Fruit fly (Drosophila melanogaster) whole organism, prepupa: ENCODE results near the gene PGAP2.

ENCODE experiments used
- Blimp-1 ChIP-seq: fragments of 200-800 bp; sonication (Bioruptor generic); optimal IDR thresholded peaks from 3 replicates; lab custom pipeline; 2017; ENCODE audit warnings: missing biosample characterization, missing genetic modification characterization, mild to moderate bottlenecking, moderate library complexity, missing genetic modification reagents
- CG10631 ChIP-seq: fragments of 200-800 bp; sonication (Bioruptor generic); optimal IDR thresholded peaks from 2 replicates; lab custom pipeline; 2016; ENCODE audit warnings: missing biosample characterization, missing genetic modification characterization
- CG10669 ChIP-seq: fragments of 200-800 bp; sonication (Bioruptor generic); optimal IDR thresholded peaks from 3 replicates; lab custom pipeline; 2018; ENCODE audit warnings: missing biosample characterization, mild to moderate bottlenecking, missing genetic modification characterization, moderate library complexity
- CG11294 ChIP-seq: fragments of 200-800 bp; sonication (Bioruptor generic); IDR thresholded peaks from 2 replicates; pipeline ENCODE4 v1.3.6; 2022; ENCODE audit warnings: missing biosample characterization, missing genetic modification characterization
- CG15336 ChIP-seq: fragments of 200-800 bp; sonication (Bioruptor generic); IDR thresholded peaks from 2 replicates; pipeline ENCODE4 v1.3.6; 2022; ENCODE audit warnings: missing biosample characterization, missing genetic modification characterization
- CG1621 ChIP-seq: fragments of 200-800 bp; sonication (Bioruptor generic); optimal IDR thresholded peaks from 3 replicates; lab custom pipeline; 2018; ENCODE audit warnings: missing biosample characterization, mild to moderate bottlenecking, missing genetic modification characterization
- CG16779 ChIP-seq: fragments of 200-800 bp; sonication (Bioruptor generic); optimal IDR thresholded peaks from 3 replicates; lab custom pipeline; 2017; ENCODE audit warnings: missing biosample characterization, mild to moderate bottlenecking, missing genetic modification characterization
- CG3032 ChIP-seq: fragments of 200-800 bp; optimal IDR thresholded peaks from 2 replicates; lab custom pipeline; 2019; ENCODE audit warnings: missing biosample characterization, mild to moderate bottlenecking, missing genetic modification characterization, moderate library complexity
- CG32006 ChIP-seq: fragments of 200-800 bp; sonication (Bioruptor generic); optimal IDR thresholded peaks from 3 replicates; lab custom pipeline; 2017; ENCODE audit warnings: missing biosample characterization, mild to moderate bottlenecking, missing genetic modification characterization
- CG34406 ChIP-seq: fragments of 200-800 bp; sonication (Bioruptor generic); optimal IDR thresholded peaks from 3 replicates; lab custom pipeline; 2016; ENCODE audit warnings: missing biosample characterization, missing genetic modification characterization
- CG3919 ChIP-seq: fragments of 200-800 bp; sonication (Bioruptor generic); optimal IDR thresholded peaks from 3 replicates; lab custom pipeline; 2016; ENCODE audit warnings: missing biosample characterization, missing genetic modification characterization
- CG4318 ChIP-seq: fragments of 200-800 bp; sonication (Bioruptor generic); optimal IDR thresholded peaks from 3 replicates; lab custom pipeline; 2017; ENCODE audit warnings: missing biosample characterization, mild to moderate bottlenecking, missing genetic modification characterization
- CG6163 ChIP-seq: fragments of 200-800 bp; sonication (Bioruptor generic); IDR thresholded peaks from 3 replicates; pipeline ENCODE4 v1.3.6; 2022; ENCODE audit warnings: missing biosample characterization, missing genetic modification characterization
- CG6792 ChIP-seq: fragments of 200-800 bp; sonication (Bioruptor generic); optimal IDR thresholded peaks from 3 replicates; lab custom pipeline; 2016; ENCODE audit warnings: missing biosample characterization, missing genetic modification characterization
- CG6808 ChIP-seq: fragments of 200-800 bp; sonication (Bioruptor generic); optimal IDR thresholded peaks from 3 replicates; lab custom pipeline; 2017; ENCODE audit warnings: missing biosample characterization, missing genetic modification characterization, mild to moderate bottlenecking, moderate library complexity, missing genetic modification reagents
- CG7368 ChIP-seq: fragments of 200-800 bp; sonication (Bioruptor generic); optimal IDR thresholded peaks from 3 replicates; lab custom pipeline; 2016; ENCODE audit warnings: missing biosample characterization, missing genetic modification characterization
- CG8119 ChIP-seq: fragments of 200-800 bp; sonication (Bioruptor generic); IDR thresholded peaks from 3 replicates; pipeline ENCODE4 v1.3.6; 2022; ENCODE audit warnings: missing biosample characterization, missing genetic modification characterization
- CG8319 ChIP-seq: fragments of 200-800 bp; sonication (Bioruptor generic); optimal IDR thresholded peaks from 3 replicates; lab custom pipeline; 2016; ENCODE audit warnings: missing biosample characterization, missing genetic modification characterization
- CG8632 ChIP-seq: fragments of 200-800 bp; sonication (Bioruptor generic); optimal IDR thresholded peaks from 3 replicates; lab custom pipeline; 2016; ENCODE audit warnings: missing biosample characterization, missing genetic modification characterization
- CG9139 ChIP-seq: fragments of 200-800 bp; sonication (Bioruptor generic); optimal IDR thresholded peaks from 3 replicates; lab custom pipeline; 2017; ENCODE audit warnings: missing biosample characterization, mild to moderate bottlenecking, missing genetic modification characterization
- Eip75B ChIP-seq: fragments of 200-800 bp; sonication (Bioruptor generic); optimal IDR thresholded peaks from 3 replicates; lab custom pipeline; 2016; ENCODE audit warnings: missing biosample characterization, missing genetic modification characterization
- Ets21C ChIP-seq: fragments of 200-800 bp; sonication (Bioruptor generic); optimal IDR thresholded peaks from 3 replicates; lab custom pipeline; 2016; ENCODE audit warnings: missing biosample characterization, missing genetic modification characterization
- Ets96B ChIP-seq: fragments of 200-800 bp; optimal IDR thresholded peaks from 2 replicates; lab custom pipeline; 2019; ENCODE audit warnings: missing biosample characterization, mild to moderate bottlenecking, missing genetic modification characterization, moderate library complexity
- Gug ChIP-seq: fragments of 200-800 bp; sonication (Bioruptor generic); IDR thresholded peaks from 2 replicates; pipeline ENCODE4 v1.3.6; 2022; ENCODE audit warnings: missing biosample characterization, missing genetic modification characterization
- Hr38 ChIP-seq: sonication (Bioruptor generic); optimal IDR thresholded peaks from 2 replicates; lab custom pipeline; 2016; ENCODE audit warnings: missing biosample characterization, missing genetic modification characterization
- Hr39 ChIP-seq: fragments of 200-800 bp; sonication (Bioruptor generic); optimal IDR thresholded peaks from 2 replicates; lab custom pipeline; 2016; ENCODE audit warnings: missing biosample characterization, missing genetic modification characterization
- Met ChIP-seq: fragments of 200-800 bp; sonication (Bioruptor generic); optimal IDR thresholded peaks from 3 replicates; lab custom pipeline; 2016; ENCODE audit warnings: missing biosample characterization, missing genetic modification characterization
- OdsH ChIP-seq: fragments of 200-800 bp; sonication (Bioruptor generic); optimal IDR thresholded peaks from 3 replicates; lab custom pipeline; 2016; ENCODE audit warnings: missing biosample characterization, missing genetic modification characterization
- Sox14 ChIP-seq: fragments of 200-800 bp; sonication (Bioruptor generic); optimal IDR thresholded peaks from 3 replicates; lab custom pipeline; 2016; ENCODE audit warnings: missing biosample characterization, missing genetic modification characterization
- Sox15 ChIP-seq: fragments of 200-800 bp; sonication (Bioruptor generic); optimal IDR thresholded peaks from 3 replicates; lab custom pipeline; 2016; ENCODE audit warnings: missing biosample characterization, missing genetic modification characterization
- achi ChIP-seq: fragments of 200-800 bp; sonication (Bioruptor generic); optimal IDR thresholded peaks from 3 replicates; lab custom pipeline; 2016; ENCODE audit warnings: missing biosample characterization, missing genetic modification characterization
- acj6 ChIP-seq: fragments of 200-800 bp; sonication (Bioruptor generic); optimal IDR thresholded peaks from 3 replicates; lab custom pipeline; 2016; ENCODE audit warnings: missing biosample characterization, missing genetic modification characterization
- cyc ChIP-seq: fragments of 200-800 bp; sonication (Bioruptor generic); optimal IDR thresholded peaks from 3 replicates; lab custom pipeline; 2016; ENCODE audit warnings: missing biosample characterization, missing genetic modification characterization
- dac ChIP-seq: fragments of 200-800 bp; sonication (Bioruptor generic); optimal IDR thresholded peaks from 2 replicates; lab custom pipeline; 2017; ENCODE audit warnings: missing biosample characterization, mild to moderate bottlenecking, missing genetic modification characterization
- dsx ChIP-seq: fragments of 200-800 bp; optimal IDR thresholded peaks from 3 replicates; lab custom pipeline; 2019; ENCODE audit warnings: missing biosample characterization, mild to moderate bottlenecking, missing genetic modification characterization, moderate library complexity; ENCODE audit not compliant: poor library complexity, severe bottlenecking
- eg ChIP-seq: fragments of 200-800 bp; sonication (Bioruptor generic); IDR thresholded peaks from 3 replicates; pipeline ENCODE4 v1.3.6; 2022; ENCODE audit warnings: missing biosample characterization, missing genetic modification characterization
- esn ChIP-seq: fragments of 200-800 bp; sonication (Bioruptor generic); optimal IDR thresholded peaks from 2 replicates; lab custom pipeline; 2016; ENCODE audit warnings: missing biosample characterization, mild to moderate bottlenecking, missing genetic modification characterization, moderate library complexity
- fkh ChIP-seq: fragments of 200-800 bp; sonication (Bioruptor generic); optimal IDR thresholded peaks from 3 replicates; lab custom pipeline; 2017; ENCODE audit warnings: missing biosample characterization, mild to moderate bottlenecking, missing genetic modification characterization, moderate library complexity
- lz ChIP-seq: fragments of 200-800 bp; sonication (Bioruptor generic); optimal IDR thresholded peaks from 3 replicates; lab custom pipeline; 2016; ENCODE audit warnings: missing biosample characterization, missing genetic modification characterization
- net ChIP-seq: fragments of 200-800 bp; sonication (Bioruptor generic); optimal IDR thresholded peaks from 3 replicates; lab custom pipeline; 2016; ENCODE audit warnings: missing biosample characterization, missing genetic modification characterization
- pdm3 ChIP-seq: fragments of 200-800 bp; sonication (Bioruptor generic); optimal IDR thresholded peaks from 3 replicates; lab custom pipeline; 2016; ENCODE audit warnings: missing biosample characterization, missing genetic modification characterization
- salr ChIP-seq, 2 experiments: fragments of 200-800 bp; sonication (Bioruptor generic); optimal IDR thresholded peaks; 3 replicates each; lab custom pipeline; 2016 to 2018; ENCODE audit warnings: missing biosample characterization in 2 of 2, missing genetic modification characterization in 2 of 2, mild to moderate bottlenecking in 1 of 2
- ss ChIP-seq, 2 experiments: fragments of 200-800 bp; sonication (Bioruptor generic); optimal IDR thresholded peaks; 2 replicates in 1 of 2; 3 replicates in 1 of 2; lab custom pipeline; 2017 to 2018; ENCODE audit warnings: mild to moderate bottlenecking in 2 of 2, missing biosample characterization in 2 of 2, missing genetic modification characterization in 2 of 2, moderate library complexity in 1 of 2
- vri ChIP-seq: fragments of 200-800 bp; sonication (Bioruptor generic); optimal IDR thresholded peaks from 3 replicates; lab custom pipeline; 2016; ENCODE audit warnings: missing biosample characterization, mild to moderate bottlenecking, missing genetic modification characterization

PGAP2 gene

DNA sequence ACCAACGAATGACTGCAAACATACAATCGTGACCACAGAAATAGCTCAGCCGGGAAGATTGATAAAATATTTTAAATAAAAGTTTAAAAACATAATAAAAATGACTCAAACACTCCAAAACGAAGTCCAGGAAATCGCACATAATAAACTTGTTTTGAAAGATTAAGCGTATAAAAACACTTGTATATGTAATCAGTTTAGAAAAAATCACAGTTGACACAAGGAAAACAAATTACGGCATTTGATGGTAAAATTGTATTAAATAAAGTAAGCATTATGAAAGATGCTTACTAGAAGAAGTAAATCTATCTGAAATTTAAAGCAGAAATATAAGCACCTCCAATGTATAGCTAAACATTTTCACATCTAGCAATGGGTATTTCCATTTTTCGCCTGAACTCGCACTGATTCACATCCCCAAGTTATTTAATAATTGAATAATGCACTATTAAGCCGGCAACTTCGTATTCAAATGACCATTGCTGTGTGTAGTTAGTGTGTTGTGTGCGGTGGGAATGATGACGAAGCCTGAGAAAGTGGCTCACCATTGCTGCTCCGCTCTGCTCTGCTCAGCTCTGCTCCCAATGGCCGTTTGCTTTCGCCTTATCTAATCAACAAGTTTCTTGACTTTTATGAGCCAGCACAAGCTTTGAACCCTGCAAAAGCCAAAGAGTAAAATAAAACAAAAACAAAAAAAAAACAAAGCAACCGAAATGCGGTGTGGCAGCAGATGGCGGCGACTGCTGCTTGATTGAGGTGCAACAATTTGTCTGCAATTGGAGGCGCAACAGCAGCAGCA lies 28.1 kb upstream of the PGAP2 start (continued):
- TF ChIP-seq CG8632 (GFP tag; lab: Kevin White, UChicago) (peak; percentile 57), OdsH (GFP tag; lab: Kevin White, UChicago) (peak; percentile 68), net (peak; percentile 59), Sox14 (peak; percentile 27), CG15336 (GFP tag; lab: Robert Waterston, UW) (peak; percentile 67), acj6 (GFP tag; lab: Kevin White, UChicago) (peak; percentile 69), salr (GFP tag; optimal IDR thresholded peaks at IDR 0.05; lab: Kevin White, UChicago) (peak in 1 of 2 experiments; percentile 81), CG4318 (peak; percentile 69), CG6808 (GFP tag; lab: Kevin White, UChicago) (peak; percentile 52), pdm3 (peak; percentile 60), Hr38 (no peak), achi (GFP tag; lab: Kevin White, UChicago) (peak; percentile 67), CG11294 (GFP tag; lab: Robert Waterston, UW) (no peak)

dm6 chr2L:846167-846868 lies 27.0 kb upstream of the PGAP2 start:
- peak; percentile 66 for TF ChIP-seq esn (GFP tag; lab: Kevin White, UChicago)
- TF ChIP-seq vri (GFP tag; lab: Kevin White, UChicago), result peak; percentile 58
- peak; percentile 68; the same call in 2 of the 3 replicates for TF ChIP-seq CG8119
- TF ChIP-seq Ets21C (GFP tag; lab: Kevin White, UChicago), result peak; percentile 49
- peak; percentile 30 for TF ChIP-seq Eip75B
- TF ChIP-seq CG16779 (tag; lab: Kevin White, UChicago), result peak; percentile 48
- peak; percentile 85 for TF ChIP-seq CG15336 (GFP tag; lab: Robert Waterston, UW)
- peak; percentile 28 for TF ChIP-seq CG8319 (GFP tag; lab: Kevin White, UChicago)
- no peak for TF ChIP-seq CG9139 (GFP tag; lab: Kevin White, UChicago)
- peak; percentile 72 for TF ChIP-seq pdm3
- peak; percentile 69 for TF ChIP-seq CG3919 (GFP tag; lab: Kevin White, UChicago)
- peak; percentile 67 for TF ChIP-seq OdsH (GFP tag; lab: Kevin White, UChicago)
- TF ChIP-seq Met (GFP tag; lab: Kevin White, UChicago), result peak; percentile 76
- TF ChIP-seq Sox15 (GFP tag; lab: Kevin White, UChicago), result peak; percentile 21
- TF ChIP-seq CG10669 (GFP tag; lab: Kevin White, UChicago), result peak; percentile 24
- TF ChIP-seq achi (GFP tag; lab: Kevin White, UChicago), result peak; percentile 64
- peak; percentile 73 for TF ChIP-seq eg (GFP tag; lab: Robert Waterston, UW)
- peak; percentile 51 for TF ChIP-seq CG7368 (GFP tag; lab: Kevin White, UChicago)
- no peak for TF ChIP-seq Hr38
- TF ChIP-seq acj6 (GFP tag; lab: Kevin White, UChicago), result peak; percentile 73
- TF ChIP-seq CG10631, result peak; percentile 32
- TF ChIP-seq CG1621 (tag; lab: Kevin White, UChicago), result peak; percentile 14
- TF ChIP-seq dac (GFP tag; lab: Kevin White, UChicago), result peak; percentile 70
- peak; percentile 61 for TF ChIP-seq cyc (GFP tag; lab: Kevin White, UChicago)
- TF ChIP-seq CG8632 (GFP tag; lab: Kevin White, UChicago), result peak; percentile 13
- TF ChIP-seq Sox14, result peak; percentile 24
- peak; percentile 66 for TF ChIP-seq Hr39 (GFP tag; lab: Kevin White, UChicago)
- no peak for TF ChIP-seq Ets96B (tag; lab: Kevin White, UChicago)
- TF ChIP-seq Gug (GFP tag; lab: Robert Waterston, UW), result peak; percentile 67
- TF ChIP-seq salr (GFP tag; optimal IDR thresholded peaks at IDR 0.05; lab: Kevin White, UChicago), result peak in 1 of 2 experiments; percentile 22
- TF ChIP-seq CG3032, result peak; percentile 17
- TF ChIP-seq CG34406, result peak; percentile 56
- TF ChIP-seq net, result peak; percentile 61
- peak; percentile 47 for TF ChIP-seq CG6792 (GFP tag; lab: Kevin White, UChicago)
- TF ChIP-seq CG6808 (GFP tag; lab: Kevin White, UChicago), result no peak
- peak; percentile 70 for TF ChIP-seq CG6163 (GFP tag; lab: Robert Waterston, UW)
- TF ChIP-seq CG32006 (GFP tag; lab: Kevin White, UChicago), result peak; percentile 86
- peak; percentile 80 for TF ChIP-seq CG4318
- peak; percentile 65 for TF ChIP-seq lz (GFP tag; lab: Kevin White, UChicago)
- no peak for TF ChIP-seq dsx (GFP tag; lab: Kevin White, UChicago)
- peak; percentile 12 for TF ChIP-seq fkh (GFP tag; lab: Kevin White, UChicago)
- no peak for TF ChIP-seq ss (GFP tag; optimal IDR thresholded peaks at IDR 0.05; lab: Kevin White, UChicago)
- peak; percentile 57 for TF ChIP-seq Blimp-1 (GFP tag; lab: Kevin White, UChicago)
